Fruit fly (Drosophila melanogaster) Kc167 (cell line): ENCODE measurements around the gene CG1812.

Experiments
- Myc ChIP-seq: fragments of >200 bp; optimal IDR thresholded peaks from 2 replicates; lab custom pipeline; 2017; ENCODE audit warnings: missing external identifiers
- Sin3A ChIP-seq: fragments of >200 bp; optimal IDR thresholded peaks from 2 replicates; lab custom pipeline; 2018; ENCODE audit warnings: missing external identifiers
- psq ChIP-seq: fragments of >200 bp; optimal IDR thresholded peaks from 2 replicates; lab custom pipeline; 2017; ENCODE audit warnings: missing external identifiers
- ttk ChIP-seq: sonication (Bioruptor generic); optimal IDR thresholded peaks from 2 replicates; lab custom pipeline; 2017; ENCODE audit warnings: missing external identifiers

DNA sequence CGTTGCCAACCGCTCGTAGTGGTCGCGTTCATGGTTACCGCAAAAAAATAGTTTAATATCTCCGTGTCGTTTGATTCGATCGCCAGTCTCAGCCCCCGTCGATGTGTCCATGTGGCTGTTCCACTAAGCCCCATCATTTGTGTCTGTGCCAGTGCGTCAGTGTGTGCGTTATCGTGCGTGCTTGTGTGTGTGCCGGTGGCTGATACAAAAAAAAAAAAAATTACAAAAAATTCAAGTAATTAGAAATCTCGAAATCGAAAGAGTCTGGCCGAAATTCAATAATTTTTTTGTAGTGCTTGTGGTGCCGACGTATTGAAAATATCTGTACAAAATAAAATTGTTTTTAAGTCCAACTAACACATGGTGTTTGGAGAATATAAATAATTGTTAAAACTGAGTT lies 26.9 kb downstream of the CG1812 start, which contains the start of gene RunxB:
- TF ChIP-seq Myc (lab: Kevin White, UChicago) (no peak), Sin3A (no peak), ttk (lab: Kevin White, UChicago) (no peak), psq (lab: Kevin White, UChicago) (no peak)
